Worm (Caenorhabditis elegans): ENCODE data around the gene B0491.6.

The B0491.6 gene

DNA sequence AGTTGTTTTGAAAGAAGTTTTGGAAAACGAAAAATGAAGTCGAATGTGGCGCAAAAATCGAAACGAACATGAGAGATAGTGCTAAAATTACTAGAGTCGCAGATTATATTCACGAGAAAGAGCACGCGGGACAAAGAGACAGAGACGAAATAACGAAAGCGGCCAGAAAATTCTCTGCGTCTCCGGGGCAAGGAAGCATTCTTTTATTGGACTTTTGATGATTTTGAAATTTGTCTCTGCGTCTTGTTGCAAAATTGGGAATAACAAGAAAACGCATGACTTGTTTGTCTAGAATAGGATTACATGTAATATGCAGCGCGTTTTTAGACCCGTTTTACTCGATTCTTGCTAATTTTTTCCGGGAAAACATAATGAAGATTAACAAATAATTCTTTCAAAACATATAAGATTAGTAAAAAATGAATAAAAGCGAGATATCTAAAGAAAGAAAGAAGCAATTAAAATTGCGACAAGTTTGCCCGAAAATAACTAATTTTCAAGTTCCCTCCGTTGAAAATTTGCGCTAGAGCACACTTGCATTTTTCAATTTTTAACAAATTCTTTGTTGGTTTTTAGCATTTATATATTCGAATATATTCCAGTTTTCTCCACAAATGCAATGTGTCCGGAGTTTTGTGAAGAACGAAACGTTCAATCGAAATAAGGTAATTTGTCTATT lies at the start of gene B0491.6, which contains the start of gene pigm-1 (continued):
- TF ChIP-seq ceh-88 (GFP tag; IDR thresholded peaks at IDR 0.05) (no peak; the same call in 1 of the 2 replicates), nhr-71 (tag; optimal IDR thresholded peaks at IDR 0.05) (peak; percentile 87), Y116A8C.19 (tag; optimal IDR thresholded peaks at IDR 0.05; ENCODE audit: borderline replicate concordance) (no peak), vab-15 (tag; optimal IDR thresholded peaks at IDR 0.05) (no peak), F16B12.6 (tag; optimal IDR thresholded peaks at IDR 0.05) (peak; percentile 0), sox-4 (tag; optimal IDR thresholded peaks at IDR 0.05) (peak; percentile 75), unc-98 (GFP tag; IDR thresholded peaks at IDR 0.05) (no peak), isw-1 (GFP tag; IDR thresholded peaks at IDR 0.05) (peak; percentile 42), egl-13 (tag; optimal IDR thresholded peaks at IDR 0.05) (peak; percentile 71), hlh-4 (tag; optimal IDR thresholded peaks at IDR 0.05) (no peak), xbp-1 (tag; optimal IDR thresholded peaks at IDR 0.05) (peak; percentile 30), nhr-28 (tag; optimal IDR thresholded peaks at IDR 0.05) (no peak), alr-1 (tag; optimal IDR thresholded peaks at IDR 0.05; ENCODE audit: borderline replicate concordance) (no peak), lin-39 (tag; optimal IDR thresholded peaks at IDR 0.05) (no peak), lin-14 (GFP tag; optimal IDR thresholded peaks at IDR 0.05) (peak; percentile 96), snpc-4 (tag; optimal IDR thresholded peaks at IDR 0.05) (peak; percentile 52), hpl-2 (GFP tag; optimal IDR thresholded peaks at IDR 0.05) (no peak), pax-3 (tag; optimal IDR thresholded peaks at IDR 0.05) (peak; percentile 76), ets-5 (GFP tag; IDR thresholded peaks at IDR 0.05) (no peak), nhr-11 (tag; optimal IDR thresholded peaks at IDR 0.05) (peak; percentile 76), grh-1 (GFP tag; IDR thresholded peaks at IDR 0.05) (no peak), dpl-1 (GFP tag; optimal IDR thresholded peaks at IDR 0.05) (peak; percentile 80 to 92 (median 87)), lin-35 (GFP tag; optimal IDR thresholded peaks at IDR 0.05) (peak; percentile 87 to 96), nhr-19 (GFP tag; conservative IDR thresholded peaks at IDR 0.05) (peak; percentile 34), skn-1 (tag; optimal IDR thresholded peaks at IDR 0.05) (peak; percentile 79), lsy-2 (tag; optimal IDR thresholded peaks at IDR 0.05) (peak; percentile 48 to 75), snu-23 (GFP tag; optimal IDR thresholded peaks at IDR 0.05) (peak; percentile 80), lin-13 (GFP tag; optimal IDR thresholded peaks at IDR 0.05) (no peak), unc-62 (GFP tag; optimal IDR thresholded peaks at IDR 0.05) (no peak), elt-2 (tag; optimal IDR thresholded peaks at IDR 0.05) (peak; percentile 47), nhr-237 (tag; optimal IDR thresholded peaks at IDR 0.05) (no peak), C16A3.4 (tag; optimal IDR thresholded peaks at IDR 0.05) (peak; percentile 52)

ce11 chrII:11396217-11396616 lies 48.1 kb upstream of the B0491.6 start:
- TF ChIP-seq nhr-85 (tag), result peak; percentile 47
- TF ChIP-seq ces-1 (GFP tag; optimal IDR thresholded peaks at IDR 0.05), result no peak
- no peak for TF ChIP-seq lin-39 (tag; optimal IDR thresholded peaks at IDR 0.05)

- TF ChIP-seq Y116A8C.19 (tag; optimal IDR thresholded peaks at IDR 0.05; ENCODE audit: borderline replicate concordance) (no peak), elt-3 (tag; optimal IDR thresholded peaks at IDR 0.05) (no peak), ceh-88 (GFP tag; IDR thresholded peaks at IDR 0.05) (no peak), nhr-71 (tag; optimal IDR thresholded peaks at IDR 0.05) (no peak), hpl-2 (GFP tag; optimal IDR thresholded peaks at IDR 0.05) (no peak), ztf-4 (tag; optimal IDR thresholded peaks at IDR 0.05) (no peak), nhr-28 (tag; optimal IDR thresholded peaks at IDR 0.05) (no peak)
Measured at ce11 chrII:11393787-11394186, 45.6 kb upstream of the B0491.6 start.

DNA sequence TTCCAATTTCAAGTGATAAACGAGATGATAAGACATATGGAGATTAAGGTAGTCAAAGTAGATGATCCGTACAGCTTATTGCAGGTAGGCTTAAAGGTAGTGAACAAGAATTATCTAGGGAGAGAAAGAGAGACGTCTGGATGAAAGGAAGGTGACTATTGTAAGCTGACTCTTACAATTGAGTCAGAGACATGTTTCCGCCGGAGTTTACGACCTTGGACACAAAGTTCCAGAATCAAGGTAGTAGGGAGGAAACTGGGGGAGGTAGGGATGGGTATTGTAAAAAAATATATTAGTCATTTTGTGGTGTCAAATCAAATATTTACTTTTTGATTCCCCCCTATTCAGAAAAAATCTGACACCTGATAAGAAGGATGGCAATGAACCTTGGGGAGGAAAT lies 44.2 kb upstream of the B0491.6 start:
- TF ChIP-seq efl-3 (GFP tag; optimal IDR thresholded peaks at IDR 0.05), result no peak
- peak; percentile 69 for TF ChIP-seq nhr-85 (tag)
- peak; percentile 64 for TF ChIP-seq dsc-1 (tag; optimal IDR thresholded peaks at IDR 0.05)
